Worm (Caenorhabditis elegans) whole organism, mixed stage, embryonic: ENCODE data around the gene xrn-1.

ENCODE experiments used
- blmp-1 ChIP-seq: fragments of 150-350 bp; optimal IDR thresholded peaks from 2 replicates; lab custom pipeline; 2014; ENCODE audit warnings: missing biosample characterization, missing genetic modification characterization
- ceh-43 ChIP-seq: fragments of 200-800 bp; sonication (Bioruptor generic); optimal IDR thresholded peaks from 2 replicates; lab custom pipeline; 2018; ENCODE audit warnings: mild to moderate bottlenecking, missing genetic modification characterization, moderate library complexity, missing compliant biosample characterization
- elt-1 ChIP-seq: sonication (generic microtip); optimal IDR thresholded peaks from 2 replicates; lab custom pipeline; 2017; ENCODE audit warnings: missing genetic modification characterization, mild to moderate bottlenecking, missing compliant biosample characterization, antibody characterized with exemption, moderate library complexity, borderline replicate concordance; ENCODE audit not compliant: insufficient read depth
- elt-3 ChIP-seq: fragments of 150-350 bp; optimal IDR thresholded peaks from 2 replicates; lab custom pipeline; 2014; ENCODE audit warnings: missing biosample characterization, missing genetic modification characterization
- ham-2 ChIP-seq: fragments of 200-800 bp; sonication (Bioruptor generic); optimal IDR thresholded peaks from 2 replicates; lab custom pipeline; 2018; ENCODE audit warnings: mild to moderate bottlenecking, missing genetic modification characterization, missing compliant biosample characterization
- mep-1 ChIP-seq: fragments of 150-350 bp; optimal IDR thresholded peaks from 2 replicates; lab custom pipeline; 2017; ENCODE audit warnings: missing biosample characterization, missing genetic modification reagents, missing genetic modification characterization, inconsistent platforms
- snpc-4 ChIP-seq: fragments of 150-350 bp; optimal IDR thresholded peaks from 2 replicates; lab custom pipeline; 2014; ENCODE audit warnings: missing biosample characterization, missing genetic modification characterization
- unc-62 ChIP-seq: fragments of 150-350 bp; optimal IDR thresholded peaks from 2 replicates; lab custom pipeline; 2014; ENCODE audit warnings: missing biosample characterization, missing genetic modification reagents, missing genetic modification characterization

ce11 chrII:14109184-14109664 lies 40.5 kb downstream of the xrn-1 start, which contains the start of gene cpg-7:
- TF ChIP-seq ham-2 (GFP tag; lab: Kevin White, UChicago) (no peak), elt-1 (peak; percentile 55), blmp-1 (no peak), ceh-43 (GFP tag; lab: Kevin White, UChicago) (no peak), elt-3 (tag; lab: Kevin White, UChicago) (no peak), mep-1 (tag; lab: Kevin White, UChicago) (no peak), snpc-4 (tag; lab: Kevin White, UChicago) (no peak), unc-62 (GFP tag; lab: Kevin White, UChicago) (no peak)
